Fruit fly (Drosophila melanogaster): ENCODE data around the gene VhaPPA1-1.

- TF ChIP-seq repo (GFP tag; optimal IDR thresholded peaks at IDR 0.05) (no peak), emc (GFP tag; optimal IDR thresholded peaks at IDR 0.05) (no peak), CG15601 (tag; optimal IDR thresholded peaks at IDR 0.05) (no peak), CG1602 (GFP tag; optimal IDR thresholded peaks at IDR 0.05) (no peak), CG2116 (GFP tag; optimal IDR thresholded peaks at IDR 0.05) (no peak), pho (GFP tag; optimal IDR thresholded peaks at IDR 0.05) (no peak), CG4424 (GFP tag; optimal IDR thresholded peaks at IDR 0.05) (no peak), CG2889 (GFP tag; IDR thresholded peaks at IDR 0.05) (no peak), Hmr (GFP tag; optimal IDR thresholded peaks at IDR 0.05) (no peak), CG12104 (GFP tag; optimal IDR thresholded peaks at IDR 0.05) (no peak), CG6813 (GFP tag; optimal IDR thresholded peaks at IDR 0.05) (no peak), D19A (tag; optimal IDR thresholded peaks at IDR 0.05) (no peak), Aef1 (GFP tag; IDR thresholded peaks at IDR 0.05) (no peak)
These were observed 9.2 kb downstream of the VhaPPA1-1 start, which contains the start of gene CG14860 for dm6 chr3R:14894783-14894883.

All from whole organism, embryonic.